Worm (Caenorhabditis elegans): ENCODE data around the gene D2085.7.

DNA sequence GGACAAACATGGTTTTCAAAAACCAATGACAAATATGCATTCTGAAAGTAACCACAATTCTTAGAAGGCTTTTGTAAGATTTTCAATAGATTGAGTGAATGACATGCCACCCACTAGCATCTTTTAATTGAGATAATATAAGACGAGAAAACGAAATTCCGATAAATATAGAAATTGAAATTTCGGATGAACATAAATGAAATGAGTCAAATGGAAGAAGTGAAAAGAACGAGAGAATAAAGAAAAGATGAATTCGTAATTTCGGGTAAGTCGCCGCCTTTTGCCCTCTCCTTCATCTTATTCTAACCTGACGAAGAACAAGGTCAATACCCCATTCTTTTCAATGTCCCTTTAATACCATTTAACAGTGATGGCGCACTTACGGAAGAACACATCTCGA, 1.2 kb downstream of the D2085.7 start:
- TF ChIP-seq hmbx-1 (tag; optimal IDR thresholded peaks at IDR 0.05) (no peak), scrt-1 (GFP tag; IDR thresholded peaks at IDR 0.05) (no peak), aly-1 (tag; optimal IDR thresholded peaks at IDR 0.05) (no peak)
